Worm (Caenorhabditis elegans) whole organism, L1 larva: ENCODE results near the gene AH9.6.

Experiments used
- C04F5.9 ChIP-seq: sonication (generic microtip); optimal IDR thresholded peaks from 2 replicates; lab custom pipeline; 2016; ENCODE audit warnings: missing genetic modification characterization, missing compliant biosample characterization
- C34B4.2 ChIP-seq: sonication (generic microtip); optimal IDR thresholded peaks from 2 replicates; lab custom pipeline; 2017; ENCODE audit warnings: mild to moderate bottlenecking, missing genetic modification characterization, missing compliant biosample characterization
- F16B12.6 ChIP-seq: fragments of 150-350 bp; optimal IDR thresholded peaks from 2 replicates; lab custom pipeline; 2014; ENCODE audit warnings: missing biosample characterization, missing genetic modification characterization
- ceh-63 ChIP-seq: fragments of 200-800 bp; sonication (Bioruptor generic); optimal IDR thresholded peaks from 2 replicates; lab custom pipeline; 2018; ENCODE audit warnings: mild to moderate bottlenecking, missing genetic modification characterization, missing compliant biosample characterization
- ceh-82 ChIP-seq, 3 experiments: fragments of 150-350 bp in 1 of 3; sonication (generic microtip) in 2 of 3; optimal IDR thresholded peaks; 2 replicates each; lab custom pipeline; 2014 to 2017; ENCODE audit warnings: missing biosample characterization in 3 of 3, missing genetic modification characterization in 3 of 3
- ceh-88 ChIP-seq: fragments of 200-800 bp; sonication (Bioruptor generic); IDR thresholded peaks from 2 replicates; pipeline ENCODE4 v1.3.6; 2022; ENCODE audit warnings: missing genetic modification characterization, missing compliant biosample characterization
- egl-27 ChIP-seq, 2 experiments: fragments of 150-350 bp in 1 of 2; sonication (generic microtip); optimal IDR thresholded peaks; 3 replicates each; lab custom pipeline; 2017 to 2018; ENCODE audit warnings: missing biosample characterization in 2 of 2, missing genetic modification characterization in 2 of 2, missing genetic modification reagents in 2 of 2
- elt-2 ChIP-seq: sonication (generic microtip); optimal IDR thresholded peaks from 2 replicates; lab custom pipeline; 2016; ENCODE audit warnings: missing genetic modification characterization, mild to moderate bottlenecking, inconsistent platforms, missing compliant biosample characterization, missing genetic modification reagents
- elt-3 ChIP-seq, 6 experiments: fragments of 150-350 bp in 1 of 6; sonication (generic microtip); optimal IDR thresholded peaks; 2 replicates each; lab custom pipeline; 2017 to 2018; ENCODE audit warnings: missing biosample characterization in 6 of 6, missing genetic modification characterization in 6 of 6, inconsistent platforms in 1 of 6
- fkh-10 ChIP-seq: sonication (generic microtip); optimal IDR thresholded peaks from 2 replicates; lab custom pipeline; 2017; ENCODE audit warnings: missing biosample characterization, missing genetic modification reagents, missing genetic modification characterization
- fkh-8 ChIP-seq: sonication (generic microtip); optimal IDR thresholded peaks from 2 replicates; lab custom pipeline; 2016; ENCODE audit warnings: mild to moderate bottlenecking, missing genetic modification characterization, missing compliant biosample characterization
- grh-1 ChIP-seq: fragments of 200-800 bp; sonication (Bioruptor generic); IDR thresholded peaks from 2 replicates; pipeline ENCODE4 v1.3.6; 2022; ENCODE audit warnings: missing genetic modification reagents, missing genetic modification characterization, missing compliant biosample characterization
- hlh-4 ChIP-seq: sonication (generic microtip); optimal IDR thresholded peaks from 2 replicates; lab custom pipeline; 2016; ENCODE audit warnings: mild to moderate bottlenecking, missing genetic modification characterization, missing compliant biosample characterization
- isw-1 ChIP-seq: fragments of 200-800 bp; sonication (Bioruptor generic); IDR thresholded peaks from 2 replicates; pipeline ENCODE4 v1.3.6; 2022; ENCODE audit warnings: missing genetic modification characterization, missing compliant biosample characterization
- lin-13 ChIP-seq: fragments of 150-350 bp; optimal IDR thresholded peaks from 2 replicates; lab custom pipeline; 2014; ENCODE audit warnings: missing biosample characterization, missing genetic modification reagents, missing genetic modification characterization
- lin-14 ChIP-seq: fragments of 200-800 bp; sonication (Bioruptor generic); optimal IDR thresholded peaks from 2 replicates; lab custom pipeline; 2018; ENCODE audit warnings: mild to moderate bottlenecking, missing genetic modification characterization, moderate library complexity, missing compliant biosample characterization
- lsy-2 ChIP-seq, 2 experiments: fragments of 150-350 bp; optimal IDR thresholded peaks; 2 replicates each; lab custom pipeline; 2014; ENCODE audit warnings: missing biosample characterization in 2 of 2, missing genetic modification characterization in 2 of 2
- mab-9 ChIP-seq: fragments of 200-800 bp; sonication (Bioruptor generic); IDR thresholded peaks from 2 replicates; pipeline ENCODE4 v1.3.6; 2022; ENCODE audit warnings: missing genetic modification reagents, missing genetic modification characterization, missing compliant biosample characterization
- nhr-11 ChIP-seq: fragments of 150-350 bp; optimal IDR thresholded peaks from 2 replicates; lab custom pipeline; 2014; ENCODE audit warnings: missing biosample characterization, missing genetic modification characterization
- nhr-20 ChIP-seq: sonication (generic microtip); optimal IDR thresholded peaks from 2 replicates; lab custom pipeline; 2016; ENCODE audit warnings: mild to moderate bottlenecking, missing genetic modification characterization, missing compliant biosample characterization
- nhr-237 ChIP-seq: fragments of 150-350 bp; optimal IDR thresholded peaks from 2 replicates; lab custom pipeline; 2014; ENCODE audit warnings: missing biosample characterization, missing genetic modification characterization
- nhr-84 ChIP-seq: sonication (generic microtip); optimal IDR thresholded peaks from 2 replicates; lab custom pipeline; 2017; ENCODE audit warnings: missing biosample characterization, missing genetic modification characterization
- nhr-90 ChIP-seq: sonication (generic microtip); optimal IDR thresholded peaks from 2 replicates; lab custom pipeline; 2016; ENCODE audit warnings: mild to moderate bottlenecking, missing genetic modification characterization, missing compliant biosample characterization; ENCODE audit not compliant: poor library complexity
- pag-3 ChIP-seq: sonication (generic microtip); optimal IDR thresholded peaks from 2 replicates; lab custom pipeline; 2017; ENCODE audit warnings: missing genetic modification characterization, mild to moderate bottlenecking, missing compliant biosample characterization, antibody characterized with exemption, borderline replicate concordance; ENCODE audit not compliant: insufficient read depth
- pax-3 ChIP-seq: fragments of 200-800 bp; sonication (Bioruptor generic); optimal IDR thresholded peaks from 2 replicates; lab custom pipeline; 2018; ENCODE audit warnings: mild to moderate bottlenecking, missing genetic modification characterization, moderate library complexity, missing compliant biosample characterization
- rnt-1 ChIP-seq: sonication (generic microtip); optimal IDR thresholded peaks from 2 replicates; lab custom pipeline; 2016; ENCODE audit warnings: mild to moderate bottlenecking, missing genetic modification characterization, moderate library complexity, missing compliant biosample characterization
- skn-1 ChIP-seq: fragments of 150-350 bp; optimal IDR thresholded peaks from 2 replicates; lab custom pipeline; 2014; ENCODE audit warnings: missing biosample characterization, missing genetic modification characterization
- snu-23 ChIP-seq: sonication (generic microtip); optimal IDR thresholded peaks from 2 replicates; lab custom pipeline; 2016; ENCODE audit warnings: missing genetic modification characterization, missing compliant biosample characterization
- swsn-7 ChIP-seq: sonication (generic microtip); optimal IDR thresholded peaks from 2 replicates; lab custom pipeline; 2016; ENCODE audit warnings: missing genetic modification characterization, missing compliant biosample characterization
- unc-30 ChIP-seq: sonication (generic microtip); optimal IDR thresholded peaks from 2 replicates; lab custom pipeline; 2017; ENCODE audit warnings: missing biosample characterization, missing genetic modification characterization
- unc-62 ChIP-seq: fragments of 150-350 bp; optimal IDR thresholded peaks from 2 replicates; lab custom pipeline; 2014; ENCODE audit warnings: missing biosample characterization, missing genetic modification reagents, missing genetic modification characterization
- unc-86 ChIP-seq: sonication (generic microtip); optimal IDR thresholded peaks from 2 replicates; lab custom pipeline; 2016; ENCODE audit warnings: missing genetic modification characterization, missing compliant biosample characterization
- unc-98 ChIP-seq: fragments of 200-800 bp; sonication (Bioruptor generic); IDR thresholded peaks from 2 replicates; pipeline ENCODE4 v1.3.6; 2022; ENCODE audit warnings: missing genetic modification characterization, missing compliant biosample characterization
- vab-15 ChIP-seq: sonication (generic microtip); optimal IDR thresholded peaks from 2 replicates; lab custom pipeline; 2017; ENCODE audit warnings: missing genotype, mild to moderate bottlenecking, missing genetic modification characterization, missing compliant biosample characterization
- xbp-1 ChIP-seq: sonication (generic microtip); optimal IDR thresholded peaks from 2 replicates; lab custom pipeline; 2016; ENCODE audit warnings: missing genetic modification characterization, missing compliant biosample characterization
- ztf-11 ChIP-seq, 2 experiments: sonication (generic microtip); optimal IDR thresholded peaks; 2 replicates each; lab custom pipeline; 2016 to 2017; ENCODE audit warnings: missing genetic modification characterization in 2 of 2, missing biosample characterization in 1 of 2, missing compliant biosample characterization in 1 of 2

Gene AH9.6

DNA sequence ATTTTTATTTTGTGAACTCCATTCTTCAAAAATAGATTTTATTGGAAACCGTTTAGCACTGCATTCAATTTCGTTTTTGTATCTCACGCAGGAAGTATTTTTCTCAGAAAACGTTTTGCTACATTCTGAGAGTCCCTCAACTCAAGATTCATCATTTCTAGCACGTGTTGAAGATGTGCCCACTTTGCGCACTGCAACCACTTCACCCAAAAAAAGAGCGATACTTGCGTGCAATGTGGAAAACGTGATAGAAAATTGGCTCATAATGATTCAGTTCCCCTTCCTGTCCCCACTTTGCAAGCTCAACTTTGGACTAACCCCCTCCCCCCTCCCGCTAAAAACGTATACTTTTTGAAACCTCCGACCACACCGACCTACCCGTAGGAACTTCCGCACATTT lies 2.9 kb downstream of the AH9.6 start:
- TF ChIP-seq pag-3 (tag; lab: Kevin White, UChicago), result no peak
- no peak for TF ChIP-seq C04F5.9
- no peak for TF ChIP-seq nhr-20 (tag; lab: Kevin White, UChicago)
- no peak for TF ChIP-seq unc-30 (tag; lab: Kevin White, UChicago)
- TF ChIP-seq rnt-1 (tag; lab: Kevin White, UChicago), result no peak
- TF ChIP-seq lin-14, result peak; percentile 68
- peak; percentile 39 for TF ChIP-seq fkh-8 (tag; lab: Kevin White, UChicago)
- TF ChIP-seq isw-1 (GFP tag; lab: Robert Waterston, UW), result no peak
- TF ChIP-seq lin-13 (GFP tag; lab: Kevin White, UChicago), result no peak
- TF ChIP-seq nhr-11 (tag; lab: Kevin White, UChicago), result no peak
- peak; percentile 77 for TF ChIP-seq fkh-10 (GFP tag; lab: Kevin White, UChicago)
- TF ChIP-seq C34B4.2 (tag; lab: Kevin White, UChicago), result no peak
- TF ChIP-seq nhr-84, result no peak

DNA sequence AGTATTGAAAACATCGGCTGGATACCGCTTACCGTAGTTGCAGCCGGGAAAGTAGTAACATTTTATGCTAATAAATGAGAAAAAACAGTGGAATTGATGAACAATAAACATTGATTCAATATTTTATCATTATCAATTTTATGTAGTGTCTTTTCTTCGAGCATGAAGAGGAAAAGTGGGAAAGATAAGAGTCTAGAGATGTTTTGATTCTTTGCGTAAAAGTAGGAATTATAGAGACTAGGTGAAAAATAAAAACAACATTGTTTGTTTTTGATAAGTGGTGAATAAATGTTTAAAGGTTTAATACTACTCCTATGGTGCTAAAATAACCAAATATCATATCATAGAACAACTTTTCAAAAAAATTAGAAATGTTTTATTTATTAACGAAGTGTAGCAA lies 5.5 kb downstream of the AH9.6 start:
- TF ChIP-seq elt-2 (tag; lab: Kevin White, UChicago) (peak; percentile 47), vab-15 (no peak)
- TF ChIP-seq, all 84 proteins: peak for 1

DNA sequence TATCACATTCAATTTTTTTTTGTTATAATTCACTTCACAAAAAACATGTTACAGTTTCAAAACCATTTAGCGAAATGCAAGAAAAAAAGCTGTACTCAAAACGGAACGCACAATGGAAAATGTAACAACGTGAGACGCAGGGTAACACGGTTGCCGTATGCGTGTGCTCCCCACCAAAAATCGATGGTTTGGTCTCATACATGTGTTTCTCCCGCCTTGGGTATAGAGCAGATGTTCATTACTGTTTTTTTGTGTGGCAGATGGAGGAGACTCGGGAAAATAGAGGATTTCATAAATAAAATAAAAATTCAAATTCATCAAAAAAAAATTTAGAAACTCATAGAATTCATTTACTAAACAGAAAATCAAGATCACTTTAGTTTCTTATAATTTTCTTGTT lies 6.9 kb downstream of the AH9.6 start, which contains the start of gene AH9.3:
AH9.3 (minus strand) TSS at position 101 of the 400 bp plus-strand sequence.
- no peak for TF ChIP-seq elt-3 (tag; optimal IDR thresholded peaks at IDR 0.05; lab: Kevin White, UChicago)
- no peak for TF ChIP-seq nhr-237 (tag; lab: Kevin White, UChicago)
- TF ChIP-seq lin-13 (GFP tag; lab: Kevin White, UChicago), result no peak
- no peak for TF ChIP-seq mab-9 (GFP tag; lab: Robert Waterston, UW)
- TF ChIP-seq ceh-88, result no peak
- no peak for TF ChIP-seq ceh-63 (GFP tag; lab: Kevin White, UChicago)
- TF ChIP-seq grh-1 (GFP tag; lab: Robert Waterston, UW), result no peak
- no peak for TF ChIP-seq hlh-4
- no peak for TF ChIP-seq vab-15

DNA sequence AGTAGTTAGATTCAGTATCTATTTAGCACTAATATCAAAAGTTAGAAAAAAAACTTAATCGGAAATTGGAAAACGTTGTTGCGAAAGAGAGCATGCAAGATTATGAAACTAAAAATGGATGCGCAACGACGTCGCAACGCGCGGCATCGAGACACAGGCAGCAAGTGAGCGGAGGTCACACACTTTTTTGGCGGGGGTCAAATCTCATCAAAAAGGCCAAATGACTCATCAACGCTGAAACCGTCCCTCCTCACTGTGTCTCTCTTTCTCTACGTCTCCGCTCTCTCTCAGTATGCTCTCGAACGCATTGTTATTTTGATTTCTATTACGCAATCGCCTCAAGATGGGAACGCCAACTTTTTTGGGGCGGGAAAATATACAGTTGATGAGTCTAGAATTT lies 9.5 kb downstream of the AH9.6 start:
- no peak for TF ChIP-seq swsn-7 (tag; lab: Kevin White, UChicago)
- no peak for TF ChIP-seq nhr-90 (tag; lab: Kevin White, UChicago)
- no peak for TF ChIP-seq unc-62 (GFP tag; lab: Kevin White, UChicago)
- no peak for TF ChIP-seq nhr-20 (tag; lab: Kevin White, UChicago)
- no peak for TF ChIP-seq vab-15
- no peak for TF ChIP-seq snu-23 (GFP tag; lab: Kevin White, UChicago)
- TF ChIP-seq rnt-1 (tag; lab: Kevin White, UChicago), result no peak
- no peak for TF ChIP-seq C04F5.9
- no peak for TF ChIP-seq unc-86 (tag; lab: Kevin White, UChicago)
- no peak for TF ChIP-seq xbp-1
- no peak for TF ChIP-seq pax-3 (tag; lab: Kevin White, UChicago)
- TF ChIP-seq lsy-2 (tag; optimal IDR thresholded peaks at IDR 0.05; lab: Kevin White, UChicago), result no peak
- TF ChIP-seq lin-14, result peak; percentile 10
- TF ChIP-seq unc-98 (GFP tag; lab: Robert Waterston, UW), result no peak
- TF ChIP-seq hlh-4, result no peak
- TF ChIP-seq F16B12.6, result no peak
- no peak for TF ChIP-seq elt-2 (tag; lab: Kevin White, UChicago)
- TF ChIP-seq ceh-82 (tag; optimal IDR thresholded peaks at IDR 0.05; lab: Kevin White, UChicago), result peak in 1 of 3 experiments; percentile 26
- TF ChIP-seq skn-1 (tag; lab: Kevin White, UChicago), result peak; percentile 88
- no peak for TF ChIP-seq pag-3 (tag; lab: Kevin White, UChicago)
- no peak for TF ChIP-seq egl-27 (tag; optimal IDR thresholded peaks at IDR 0.05; lab: Kevin White, UChicago)
- TF ChIP-seq lin-13 (GFP tag; lab: Kevin White, UChicago), result no peak
- TF ChIP-seq ztf-11 (tag; optimal IDR thresholded peaks at IDR 0.05; lab: Kevin White, UChicago), result no peak
